Worm (Caenorhabditis elegans): ENCODE results near the gene algn-1.
A peak's percentile ranks its signal among the peaks of the same experiment; 100 is the strongest.

Gene algn-1

DNA sequence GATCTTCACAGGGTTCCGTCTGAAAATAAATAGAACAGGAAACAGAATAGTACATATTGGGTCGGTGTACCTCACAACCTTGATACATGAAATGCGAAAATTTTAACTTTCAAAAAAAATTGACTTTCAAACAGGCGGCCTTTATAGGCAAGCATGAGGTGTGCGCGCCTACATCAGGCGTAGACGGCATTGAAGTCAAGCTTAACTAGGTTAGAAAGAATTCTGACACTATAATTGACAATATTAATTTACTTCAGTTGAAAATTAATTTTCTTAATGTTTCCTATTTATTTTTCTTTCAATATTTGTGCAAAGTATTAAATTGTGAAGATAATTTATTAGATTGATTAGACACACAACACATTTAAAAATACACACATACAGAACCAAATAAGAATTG is 48.0 kb upstream of the algn-1 start, which contains the start of gene C05D11.5:
C05D11.5 (minus strand) TSS at position 101 of the 400 bp plus-strand sequence.
- no peak for TF ChIP-seq mef-2 (tag; optimal IDR thresholded peaks at IDR 0.05)
- TF ChIP-seq lin-39 (tag; optimal IDR thresholded peaks at IDR 0.05), result no peak
- no peak for TF ChIP-seq Y116A8C.19 (tag; optimal IDR thresholded peaks at IDR 0.05; ENCODE audit: borderline replicate concordance)
- no peak for TF ChIP-seq fkh-10 (GFP tag; optimal IDR thresholded peaks at IDR 0.05)
- TF ChIP-seq ceh-63 (GFP tag; optimal IDR thresholded peaks at IDR 0.05), result no peak
- TF ChIP-seq nhr-47 (tag; optimal IDR thresholded peaks at IDR 0.05), result no peak
- TF ChIP-seq lin-35 (GFP tag; optimal IDR thresholded peaks at IDR 0.05), result no peak
- no peak for TF ChIP-seq zip-4 (GFP tag; optimal IDR thresholded peaks at IDR 0.05)
- TF ChIP-seq unc-86 (tag; optimal IDR thresholded peaks at IDR 0.05), result no peak
- no peak for TF ChIP-seq aha-1 (tag; optimal IDR thresholded peaks at IDR 0.05)
- TF ChIP-seq ztf-4 (tag; optimal IDR thresholded peaks at IDR 0.05), result no peak
- no peak for TF ChIP-seq mab-9 (GFP tag; IDR thresholded peaks at IDR 0.05)
- TF ChIP-seq nhr-76 (tag; optimal IDR thresholded peaks at IDR 0.05), result no peak
- TF ChIP-seq fos-1 (tag; optimal IDR thresholded peaks at IDR 0.05), result no peak
- no peak for TF ChIP-seq lir-3 (tag; optimal IDR thresholded peaks at IDR 0.05; ENCODE audit: poor library complexity)
- TF ChIP-seq egl-27 (tag; optimal IDR thresholded peaks at IDR 0.05), result no peak
- TF ChIP-seq nhr-19 (GFP tag; conservative IDR thresholded peaks at IDR 0.05), result no peak
- TF ChIP-seq fkh-4 (tag; optimal IDR thresholded peaks at IDR 0.05; ENCODE audit: borderline replicate concordance), result no peak
- no peak for TF ChIP-seq nhr-11 (tag; optimal IDR thresholded peaks at IDR 0.05)
- no peak for TF ChIP-seq C16A3.4 (tag; optimal IDR thresholded peaks at IDR 0.05)

DNA sequence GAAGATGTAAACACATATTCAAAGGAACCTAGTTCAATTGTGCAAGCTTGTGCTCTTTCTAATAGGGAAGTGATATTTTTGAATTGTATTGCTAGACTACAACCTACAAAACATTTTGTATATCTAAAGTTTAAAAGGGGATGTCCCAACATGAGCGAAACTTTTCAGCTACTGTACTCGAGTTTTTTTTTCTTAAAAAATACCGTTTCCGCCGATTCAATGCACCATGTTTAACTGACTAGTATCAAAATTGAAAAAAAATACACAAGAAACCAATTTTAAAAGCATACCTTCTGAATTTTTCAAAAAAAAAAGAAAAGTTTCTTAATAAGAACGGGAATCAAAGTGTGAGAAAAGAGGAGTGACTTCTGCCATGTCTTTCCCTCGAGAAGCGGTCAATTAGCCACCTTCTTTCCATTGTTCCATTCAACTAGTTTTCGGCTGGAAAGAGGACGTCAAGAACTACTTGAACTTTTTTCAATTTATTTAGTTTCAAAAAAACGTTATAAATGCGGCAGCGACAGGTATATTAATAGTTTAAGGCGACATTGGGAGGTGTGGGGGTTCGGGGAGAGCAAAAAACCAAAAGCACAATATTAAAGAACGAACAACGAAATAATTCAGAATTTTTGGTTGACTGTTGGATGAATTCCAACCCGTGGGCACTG is 44.5 kb upstream of the algn-1 start, which contains the start of gene nas-4:
nas-4 (minus strand) TSS at position 351 of the 668 bp plus-strand sequence.
- TF ChIP-seq ama-1 (optimal IDR thresholded peaks at IDR 0.05), result peak; percentile 38
- TF ChIP-seq fos-1 (tag; optimal IDR thresholded peaks at IDR 0.05), result no peak
- TF ChIP-seq elt-2 (tag; optimal IDR thresholded peaks at IDR 0.05), result no peak
- peak; percentile 40 for TF ChIP-seq nhr-90 (tag; optimal IDR thresholded peaks at IDR 0.05; ENCODE audit: poor library complexity)
- TF ChIP-seq tbx-2 (tag; optimal IDR thresholded peaks at IDR 0.05), result peak; percentile 27
- TF ChIP-seq nhr-71 (tag; optimal IDR thresholded peaks at IDR 0.05), result peak; percentile 45
- peak; percentile 39 for TF ChIP-seq aly-2 (tag; optimal IDR thresholded peaks at IDR 0.05)
- TF ChIP-seq sup-37 (GFP tag; optimal IDR thresholded peaks at IDR 0.05), result no peak
- TF ChIP-seq ztf-4 (tag; optimal IDR thresholded peaks at IDR 0.05), result peak; percentile 41
- TF ChIP-seq nhr-85 (tag), result peak; percentile 70
- TF ChIP-seq nhr-20 (tag; optimal IDR thresholded peaks at IDR 0.05), result peak; percentile 5
- peak; percentile 7 for TF ChIP-seq dsc-1 (tag; optimal IDR thresholded peaks at IDR 0.05)
- no peak for TF ChIP-seq Y116A8C.19 (tag; optimal IDR thresholded peaks at IDR 0.05; ENCODE audit: borderline replicate concordance)
- TF ChIP-seq grh-1 (GFP tag; IDR thresholded peaks at IDR 0.05), result peak; percentile 32; the same call in 1 of the 2 replicates
- peak; percentile 42 for TF ChIP-seq nhr-47 (tag; optimal IDR thresholded peaks at IDR 0.05)
- TF ChIP-seq rnt-1 (tag; optimal IDR thresholded peaks at IDR 0.05), result no peak
- peak; percentile 42 for TF ChIP-seq snu-23 (GFP tag; optimal IDR thresholded peaks at IDR 0.05)

DNA sequence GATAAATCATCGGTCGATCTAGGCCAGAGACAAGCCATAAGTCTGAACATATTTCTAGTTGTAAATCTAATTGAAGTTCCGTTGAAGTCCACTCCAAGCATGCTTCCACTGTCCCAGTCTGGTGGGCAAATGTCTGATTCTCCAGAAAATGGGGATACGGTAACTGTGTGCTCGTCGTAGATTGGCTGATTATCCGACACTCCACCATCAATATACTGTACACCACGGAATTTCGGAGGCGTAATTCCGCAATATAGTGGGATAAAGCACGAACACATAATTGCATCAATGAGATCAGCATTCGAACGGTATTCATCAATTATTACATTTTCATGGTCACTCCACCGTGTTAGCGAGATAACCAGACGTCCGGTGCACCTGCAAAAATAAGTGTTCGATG is 41.7 kb upstream of the algn-1 start:
- TF ChIP-seq ces-1 (GFP tag; optimal IDR thresholded peaks at IDR 0.05) (no peak), ceh-8 (GFP tag; optimal IDR thresholded peaks at IDR 0.05) (no peak), nhr-85 (tag) (peak; percentile 75)

DNA sequence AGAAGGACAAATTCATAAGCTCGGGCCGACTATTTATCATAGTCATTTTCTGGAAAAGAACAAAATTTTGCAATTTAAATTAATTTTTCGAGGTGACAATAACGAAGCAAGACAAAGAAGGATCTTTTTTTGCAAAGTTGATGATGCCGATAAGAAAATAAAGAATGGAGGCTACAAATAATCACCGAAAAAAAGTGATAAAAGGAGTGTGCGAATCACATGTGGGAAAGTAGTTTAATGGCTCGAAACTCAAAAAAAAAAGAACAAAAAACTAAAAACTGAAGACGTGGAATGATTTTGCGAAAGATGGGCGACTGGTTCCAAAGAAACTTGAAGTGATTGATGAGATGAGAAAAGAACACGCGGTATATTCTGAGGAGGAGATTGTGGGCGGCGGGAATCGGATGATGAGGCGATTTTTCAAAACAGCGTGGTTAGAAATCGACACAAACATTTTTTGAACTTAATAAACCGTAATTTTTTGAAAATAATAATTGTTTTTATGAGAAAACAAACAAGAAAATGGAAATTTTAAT is 40.4 kb upstream of the algn-1 start, which contains the start of gene atgl-1:
atgl-1 (minus strand) TSS at position 51 of the 536 bp plus-strand sequence.
- TF ChIP-seq blmp-1 (tag; optimal IDR thresholded peaks at IDR 0.05) (peak; percentile 46), lin-14 (GFP tag; optimal IDR thresholded peaks at IDR 0.05) (peak; percentile 62), tlp-1 (tag; optimal IDR thresholded peaks at IDR 0.05) (no peak), dpl-1 (GFP tag; optimal IDR thresholded peaks at IDR 0.05) (no peak), nhr-12 (tag; optimal IDR thresholded peaks at IDR 0.05) (no peak), nhr-85 (tag) (peak; percentile 84), elt-3 (tag; optimal IDR thresholded peaks at IDR 0.05) (peak in 1 of 6 experiments; percentile 18), nhr-71 (tag; optimal IDR thresholded peaks at IDR 0.05) (peak; percentile 37), nhr-20 (tag; optimal IDR thresholded peaks at IDR 0.05) (peak; percentile 3), irx-1 (tag; optimal IDR thresholded peaks at IDR 0.05) (no peak), efl-1 (optimal IDR thresholded peaks at IDR 0.05) (no peak), efl-1 (GFP tag; optimal IDR thresholded peaks at IDR 0.05 in 1 of 2) (peak in 1 of 2 experiments; percentile 51)

All from whole organism, L1 larva.